Worm (Caenorhabditis elegans): ENCODE measurements around the gene F10G2.1.

DNA sequence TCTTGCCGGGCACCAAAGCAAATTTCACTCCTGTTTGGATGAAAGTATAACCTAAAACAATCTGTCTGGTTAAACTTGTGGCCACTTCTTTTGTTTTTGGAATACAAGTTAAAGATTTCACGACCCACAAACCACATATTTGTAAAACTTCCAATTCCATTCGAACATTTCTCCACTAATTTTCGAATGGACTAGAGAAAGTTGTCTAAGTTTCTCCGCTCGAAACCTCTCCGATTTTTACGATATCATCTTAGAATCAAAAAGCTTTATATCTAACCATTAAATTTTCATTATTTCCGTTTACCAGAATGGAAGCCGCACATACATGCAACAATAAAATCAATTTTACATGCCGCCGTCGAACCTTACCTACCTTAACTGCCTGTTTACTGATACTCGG is 33.9 kb upstream of the F10G2.1 start, which contains the start of gene F07G11.3:
- TF ChIP-seq cog-1 (tag; optimal IDR thresholded peaks at IDR 0.05) = no peak
- no peak for TF ChIP-seq tab-1 (GFP tag; IDR thresholded peaks at IDR 0.05)
- TF ChIP-seq ztf-23 (GFP tag; IDR thresholded peaks at IDR 0.05) = no peak
- no peak for TF ChIP-seq ref-1 (GFP tag; conservative IDR thresholded peaks at IDR 0.05)
- TF ChIP-seq med-1 (GFP tag; optimal IDR thresholded peaks at IDR 0.05; ENCODE audit: insufficient read depth) = no peak

Data from whole organism, midembryonic.